Fruit fly (Drosophila melanogaster): ENCODE data around the gene CG14646.

The CG14646 gene

dm6 chr3R:4382165-4382564, 8.0 kb upstream of the CG14646 start:
- TF ChIP-seq pan (optimal IDR thresholded peaks at IDR 0.05) (no peak), EcR (GFP tag; optimal IDR thresholded peaks at IDR 0.05) (no peak), CG8478 (optimal IDR thresholded peaks at IDR 0.05) (no peak), Dll (optimal IDR thresholded peaks at IDR 0.05) (no peak), usp (GFP tag; optimal IDR thresholded peaks at IDR 0.05) (no peak), psq (optimal IDR thresholded peaks at IDR 0.05) (no peak)

- TF ChIP-seq Dll (optimal IDR thresholded peaks at IDR 0.05) (no peak), usp (GFP tag; optimal IDR thresholded peaks at IDR 0.05) (no peak), EcR (GFP tag; optimal IDR thresholded peaks at IDR 0.05) (no peak), psq (optimal IDR thresholded peaks at IDR 0.05) (no peak), CG8478 (optimal IDR thresholded peaks at IDR 0.05) (no peak), pan (optimal IDR thresholded peaks at IDR 0.05) (no peak)
These were observed 2.7 kb upstream of the CG14646 start, which contains the start of gene tub for dm6 chr3R:4387490-4387889. tub (plus strand) TSS chr3R:4387742.

dm6 chr3R:4394117-4394516, 4.0 kb downstream of the CG14646 start, which contains the start of gene CG34112:
CG34112 (minus strand) TSS chr3R:4394259.
- TF ChIP-seq EcR (GFP tag; optimal IDR thresholded peaks at IDR 0.05): no peak
- TF ChIP-seq CG8478 (optimal IDR thresholded peaks at IDR 0.05): no peak
- TF ChIP-seq usp (GFP tag; optimal IDR thresholded peaks at IDR 0.05): no peak
- no peak for TF ChIP-seq Dll (optimal IDR thresholded peaks at IDR 0.05)
- TF ChIP-seq pan (optimal IDR thresholded peaks at IDR 0.05): no peak
- no peak for TF ChIP-seq psq (optimal IDR thresholded peaks at IDR 0.05)

- TF ChIP-seq EcR (GFP tag; optimal IDR thresholded peaks at IDR 0.05) (no peak), pan (optimal IDR thresholded peaks at IDR 0.05) (no peak), Dll (optimal IDR thresholded peaks at IDR 0.05) (no peak), CG8478 (optimal IDR thresholded peaks at IDR 0.05) (no peak), psq (optimal IDR thresholded peaks at IDR 0.05) (no peak), usp (GFP tag; optimal IDR thresholded peaks at IDR 0.05) (no peak)
These were observed 4.8 kb downstream of the CG14646 start for dm6 chr3R:4394654-4395581.

dm6 chr3R:4397403-4398079, 7.4 kb downstream of the CG14646 start, which contains the start of gene CG9855:
CG9855 (minus strand) TSS chr3R:4397875.
- no peak for TF ChIP-seq usp (GFP tag; optimal IDR thresholded peaks at IDR 0.05)

dm6 chr3R:4399810-4400496, 9.8 kb downstream of the CG14646 start:
- TF ChIP-seq CG8478 (optimal IDR thresholded peaks at IDR 0.05): no peak
- no peak for TF ChIP-seq usp (GFP tag; optimal IDR thresholded peaks at IDR 0.05)
- no peak for TF ChIP-seq Dll (optimal IDR thresholded peaks at IDR 0.05)
- no peak for TF ChIP-seq psq (optimal IDR thresholded peaks at IDR 0.05)
- no peak for TF ChIP-seq EcR (GFP tag; optimal IDR thresholded peaks at IDR 0.05)
- TF ChIP-seq pan (optimal IDR thresholded peaks at IDR 0.05): no peak

- TF ChIP-seq pan (optimal IDR thresholded peaks at IDR 0.05): no peak
- TF ChIP-seq EcR (GFP tag; optimal IDR thresholded peaks at IDR 0.05): no peak
- no peak for TF ChIP-seq usp (GFP tag; optimal IDR thresholded peaks at IDR 0.05)
- no peak for TF ChIP-seq CG8478 (optimal IDR thresholded peaks at IDR 0.05)
- TF ChIP-seq Dll (optimal IDR thresholded peaks at IDR 0.05): no peak
- TF ChIP-seq psq (optimal IDR thresholded peaks at IDR 0.05): no peak
These were observed 10.3 kb downstream of the CG14646 start, which contains the start of gene CG14647 for dm6 chr3R:4400497-4400833. CG14647 (plus strand) TSS chr3R:4400510.

dm6 chr3R:4401977-4402589, 11.9 kb downstream of the CG14646 start, which contains the start of gene CG9853:
CG9853 (minus strand) TSS chr3R:4402027.
- no peak for TF ChIP-seq EcR (GFP tag; optimal IDR thresholded peaks at IDR 0.05)
- no peak for TF ChIP-seq usp (GFP tag; optimal IDR thresholded peaks at IDR 0.05)
- TF ChIP-seq CG8478 (optimal IDR thresholded peaks at IDR 0.05): no peak
- TF ChIP-seq pan (optimal IDR thresholded peaks at IDR 0.05): no peak
- no peak for TF ChIP-seq psq (optimal IDR thresholded peaks at IDR 0.05)
- TF ChIP-seq Dll (optimal IDR thresholded peaks at IDR 0.05): no peak

dm6 chr3R:4402884-4403705, 12.9 kb downstream of the CG14646 start, which contains the start of gene lost:
lost (plus strand) TSS chr3R:4403076.
- TF ChIP-seq pan (optimal IDR thresholded peaks at IDR 0.05) (no peak), CG8478 (optimal IDR thresholded peaks at IDR 0.05) (no peak), EcR (GFP tag; optimal IDR thresholded peaks at IDR 0.05) (no peak), Dll (optimal IDR thresholded peaks at IDR 0.05) (no peak), psq (optimal IDR thresholded peaks at IDR 0.05) (no peak), usp (GFP tag; optimal IDR thresholded peaks at IDR 0.05) (no peak)

dm6 chr3R:4403706-4404392, 13.7 kb downstream of the CG14646 start:
- no peak for TF ChIP-seq CG8478 (optimal IDR thresholded peaks at IDR 0.05)
- TF ChIP-seq EcR (GFP tag; optimal IDR thresholded peaks at IDR 0.05): peak in 1 of 2 experiments; percentile 41
- no peak for TF ChIP-seq Dll (optimal IDR thresholded peaks at IDR 0.05)
